Worm (Caenorhabditis elegans) whole organism, L1 larva: ENCODE measurements around the gene B0024.4.

Experiments
- blmp-1 ChIP-seq: fragments of 150-350 bp; optimal IDR thresholded peaks from 2 replicates; lab custom pipeline; 2014; ENCODE audit warnings: missing biosample characterization, missing genetic modification characterization
- dpl-1 ChIP-seq, 3 experiments: fragments of 150-350 bp in 2 of 3; sonication (generic microtip) in 1 of 3; optimal IDR thresholded peaks; 2 replicates each; lab custom pipeline; 2014 to 2017; ENCODE audit warnings: missing biosample characterization in 3 of 3, missing genetic modification characterization in 3 of 3, missing genetic modification reagents in 3 of 3
- dsc-1 ChIP-seq: sonication (generic microtip); optimal IDR thresholded peaks from 2 replicates; lab custom pipeline; 2016; ENCODE audit warnings: mild to moderate bottlenecking, missing genetic modification characterization, missing compliant biosample characterization
- efl-1 ChIP-seq, 4 experiments: fragments of 150-350 bp; optimal IDR thresholded peaks in 3 of 4; peaks in 1 of 4; 1 replicate in 1 of 4; 2 replicates in 3 of 4; lab custom pipeline; 2014; ENCODE audit warnings: missing biosample characterization in 2 of 4, missing genetic modification characterization in 2 of 4, missing genetic modification reagents in 2 of 4
- egl-13 ChIP-seq: sonication (generic microtip); optimal IDR thresholded peaks from 2 replicates; lab custom pipeline; 2016; ENCODE audit warnings: missing genotype, missing genetic modification reagents, missing genetic modification characterization, missing compliant biosample characterization
- egl-27 ChIP-seq, 2 experiments: fragments of 150-350 bp in 1 of 2; sonication (generic microtip); optimal IDR thresholded peaks; 3 replicates each; lab custom pipeline; 2017 to 2018; ENCODE audit warnings: missing biosample characterization in 2 of 2, missing genetic modification characterization in 2 of 2, missing genetic modification reagents in 2 of 2
- elt-3 ChIP-seq, 6 experiments: fragments of 150-350 bp in 1 of 6; sonication (generic microtip); optimal IDR thresholded peaks; 2 replicates each; lab custom pipeline; 2017 to 2018; ENCODE audit warnings: missing biosample characterization in 6 of 6, missing genetic modification characterization in 6 of 6, inconsistent platforms in 1 of 6
- fkh-4 ChIP-seq: sonication (generic microtip); optimal IDR thresholded peaks from 2 replicates; lab custom pipeline; 2016; ENCODE audit warnings: missing compliant biosample characterization, missing genetic modification characterization, borderline replicate concordance
- fkh-8 ChIP-seq: sonication (generic microtip); optimal IDR thresholded peaks from 2 replicates; lab custom pipeline; 2016; ENCODE audit warnings: mild to moderate bottlenecking, missing genetic modification characterization, missing compliant biosample characterization
- fos-1 ChIP-seq: fragments of 150-350 bp; optimal IDR thresholded peaks from 2 replicates; lab custom pipeline; 2014; ENCODE audit warnings: missing biosample characterization, missing genetic modification characterization
- lin-14 ChIP-seq: fragments of 200-800 bp; sonication (Bioruptor generic); optimal IDR thresholded peaks from 2 replicates; lab custom pipeline; 2018; ENCODE audit warnings: mild to moderate bottlenecking, missing genetic modification characterization, moderate library complexity, missing compliant biosample characterization
- lin-35 ChIP-seq, 2 experiments: fragments of 150-350 bp; optimal IDR thresholded peaks; 2 replicates each; lab custom pipeline; 2014; ENCODE audit warnings: missing biosample characterization in 2 of 2, missing genetic modification characterization in 2 of 2, missing genetic modification reagents in 2 of 2
- lir-3 ChIP-seq: sonication (generic microtip); optimal IDR thresholded peaks from 2 replicates; lab custom pipeline; 2016; ENCODE audit warnings: mild to moderate bottlenecking, missing genetic modification characterization, moderate library complexity, missing compliant biosample characterization; ENCODE audit not compliant: poor library complexity
- mef-2 ChIP-seq: fragments of 150-350 bp; optimal IDR thresholded peaks from 2 replicates; lab custom pipeline; 2014; ENCODE audit warnings: missing biosample characterization, missing genetic modification characterization
- nhr-12 ChIP-seq: sonication (generic microtip); optimal IDR thresholded peaks from 2 replicates; lab custom pipeline; 2017; ENCODE audit warnings: missing biosample characterization, missing genetic modification characterization
- nhr-19 ChIP-seq: fragments of 200-800 bp; sonication (Bioruptor generic); conservative IDR thresholded peaks from 2 replicates; pipeline ENCODE4 v1.3.6; 2022; ENCODE audit warnings: missing genetic modification characterization, missing compliant biosample characterization
- nhr-20 ChIP-seq: sonication (generic microtip); optimal IDR thresholded peaks from 2 replicates; lab custom pipeline; 2016; ENCODE audit warnings: mild to moderate bottlenecking, missing genetic modification characterization, missing compliant biosample characterization
- nhr-237 ChIP-seq: fragments of 150-350 bp; optimal IDR thresholded peaks from 2 replicates; lab custom pipeline; 2014; ENCODE audit warnings: missing biosample characterization, missing genetic modification characterization
- nhr-28 ChIP-seq: fragments of 150-350 bp; optimal IDR thresholded peaks from 2 replicates; lab custom pipeline; 2014; ENCODE audit warnings: missing biosample characterization, missing genetic modification characterization
- nhr-71 ChIP-seq: sonication (generic microtip); optimal IDR thresholded peaks from 2 replicates; lab custom pipeline; 2016; ENCODE audit warnings: mild to moderate bottlenecking, missing genetic modification characterization, moderate library complexity, missing compliant biosample characterization
- nhr-77 ChIP-seq: fragments of 150-350 bp; optimal IDR thresholded peaks from 2 replicates; lab custom pipeline; 2014; ENCODE audit warnings: missing biosample characterization, missing genetic modification characterization
- pag-3 ChIP-seq: sonication (generic microtip); optimal IDR thresholded peaks from 2 replicates; lab custom pipeline; 2017; ENCODE audit warnings: missing genetic modification characterization, mild to moderate bottlenecking, missing compliant biosample characterization, antibody characterized with exemption, borderline replicate concordance; ENCODE audit not compliant: insufficient read depth
- pax-3 ChIP-seq: fragments of 200-800 bp; sonication (Bioruptor generic); optimal IDR thresholded peaks from 2 replicates; lab custom pipeline; 2018; ENCODE audit warnings: mild to moderate bottlenecking, missing genetic modification characterization, moderate library complexity, missing compliant biosample characterization
- snu-23 ChIP-seq: sonication (generic microtip); optimal IDR thresholded peaks from 2 replicates; lab custom pipeline; 2016; ENCODE audit warnings: missing genetic modification characterization, missing compliant biosample characterization
- tbx-2 ChIP-seq: sonication (generic microtip); optimal IDR thresholded peaks from 2 replicates; lab custom pipeline; 2016; ENCODE audit warnings: missing genetic modification characterization, missing compliant biosample characterization
- unc-30 ChIP-seq: sonication (generic microtip); optimal IDR thresholded peaks from 2 replicates; lab custom pipeline; 2017; ENCODE audit warnings: missing biosample characterization, missing genetic modification characterization
- unc-86 ChIP-seq: sonication (generic microtip); optimal IDR thresholded peaks from 2 replicates; lab custom pipeline; 2016; ENCODE audit warnings: missing genetic modification characterization, missing compliant biosample characterization
- zag-1 ChIP-seq: fragments of 150-350 bp; optimal IDR thresholded peaks from 2 replicates; lab custom pipeline; 2014; ENCODE audit warnings: missing biosample characterization, missing genetic modification characterization
- zip-4 ChIP-seq: fragments of 200-800 bp; sonication (Bioruptor generic); optimal IDR thresholded peaks from 2 replicates; lab custom pipeline; 2018; ENCODE audit warnings: mild to moderate bottlenecking, missing genetic modification characterization, moderate library complexity, missing compliant biosample characterization
- ztf-11 ChIP-seq, 2 experiments: sonication (generic microtip); optimal IDR thresholded peaks; 2 replicates each; lab custom pipeline; 2016 to 2017; ENCODE audit warnings: missing genetic modification characterization in 2 of 2, missing biosample characterization in 1 of 2, missing compliant biosample characterization in 1 of 2

Gene B0024.4

DNA sequence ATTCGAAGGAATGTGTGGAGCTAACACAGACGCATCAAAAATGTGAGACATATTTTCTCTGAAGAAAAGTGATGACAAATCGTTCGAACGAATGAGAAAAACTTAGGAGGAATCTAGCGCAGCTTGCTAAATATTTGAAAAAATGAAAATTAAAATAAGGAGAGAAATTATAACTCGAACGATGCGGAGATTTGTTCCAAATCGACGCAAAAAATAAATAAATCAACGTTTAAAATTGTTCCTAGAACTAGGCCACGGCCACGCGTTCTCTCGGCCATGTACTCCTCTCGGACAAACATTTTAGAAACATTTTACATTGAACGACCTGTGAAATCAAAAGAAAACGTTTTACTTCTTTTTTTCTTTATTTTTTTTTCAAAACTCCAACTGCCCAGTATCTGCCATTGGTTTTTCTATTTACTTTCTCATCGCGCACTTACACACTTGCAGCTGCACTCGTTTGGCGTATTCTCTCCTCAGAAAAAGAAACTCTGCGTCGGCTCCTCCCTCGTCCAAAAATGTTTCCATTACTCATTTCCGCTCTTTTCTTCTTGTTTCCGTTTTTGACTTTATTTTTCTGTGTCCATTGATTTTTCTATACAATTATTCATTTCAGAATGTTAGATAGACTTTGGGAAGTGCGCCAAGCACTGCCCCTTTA is 23.0 kb downstream of the B0024.4 start, which contains the start of the genes gna-1 and B0024.13 (continued):
- TF ChIP-seq blmp-1: peak; percentile 60
- TF ChIP-seq lin-35 (GFP tag; optimal IDR thresholded peaks at IDR 0.05; lab: Kevin White, UChicago): peak; percentile 50 to 59
- peak; percentile 77 for TF ChIP-seq snu-23 (GFP tag; lab: Kevin White, UChicago)
- TF ChIP-seq egl-13: peak; percentile 77
- TF ChIP-seq zag-1 (tag; lab: Kevin White, UChicago): no peak
- peak in 1 of 2 experiments; percentile 86 for TF ChIP-seq ztf-11 (tag; optimal IDR thresholded peaks at IDR 0.05; lab: Kevin White, UChicago)
- TF ChIP-seq egl-27 (tag; optimal IDR thresholded peaks at IDR 0.05; lab: Kevin White, UChicago): no peak
- no peak for TF ChIP-seq elt-3 (tag; optimal IDR thresholded peaks at IDR 0.05; lab: Kevin White, UChicago)
- no peak for TF ChIP-seq nhr-12 (tag; lab: Kevin White, UChicago)
- TF ChIP-seq nhr-237 (tag; lab: Kevin White, UChicago): no peak
- peak; percentile 87 for TF ChIP-seq fkh-4 (tag; lab: Kevin White, UChicago)
- peak; percentile 51 for TF ChIP-seq pax-3 (tag; lab: Kevin White, UChicago)
- TF ChIP-seq dpl-1 (GFP tag; optimal IDR thresholded peaks at IDR 0.05; lab: Kevin White, UChicago): peak; percentile 37 to 62 (median 58)

DNA sequence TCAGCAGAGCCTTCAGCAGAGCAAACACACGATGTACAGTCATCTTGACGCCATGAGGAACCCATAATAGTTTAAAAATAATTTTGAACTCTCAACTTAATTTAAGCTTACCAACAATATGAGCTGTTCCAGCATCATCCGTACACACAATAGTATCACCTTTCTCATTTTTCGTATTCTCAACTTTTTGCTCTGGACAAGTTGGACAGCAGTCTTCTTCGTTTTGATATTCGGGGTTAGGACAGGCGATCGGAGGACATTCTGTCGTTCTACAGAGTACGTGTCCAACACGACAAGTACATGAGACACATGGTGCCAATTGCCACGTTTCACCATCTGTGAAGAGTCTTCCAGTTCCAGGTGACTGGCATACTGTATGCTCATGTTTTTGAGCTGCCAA is 26.3 kb downstream of the B0024.4 start:
- no peak for TF ChIP-seq nhr-28
- no peak for TF ChIP-seq zip-4 (GFP tag; lab: Kevin White, UChicago)
- TF ChIP-seq nhr-20 (tag; lab: Kevin White, UChicago): no peak
- no peak for TF ChIP-seq pag-3 (tag; lab: Kevin White, UChicago)
- no peak for TF ChIP-seq nhr-12 (tag; lab: Kevin White, UChicago)

DNA sequence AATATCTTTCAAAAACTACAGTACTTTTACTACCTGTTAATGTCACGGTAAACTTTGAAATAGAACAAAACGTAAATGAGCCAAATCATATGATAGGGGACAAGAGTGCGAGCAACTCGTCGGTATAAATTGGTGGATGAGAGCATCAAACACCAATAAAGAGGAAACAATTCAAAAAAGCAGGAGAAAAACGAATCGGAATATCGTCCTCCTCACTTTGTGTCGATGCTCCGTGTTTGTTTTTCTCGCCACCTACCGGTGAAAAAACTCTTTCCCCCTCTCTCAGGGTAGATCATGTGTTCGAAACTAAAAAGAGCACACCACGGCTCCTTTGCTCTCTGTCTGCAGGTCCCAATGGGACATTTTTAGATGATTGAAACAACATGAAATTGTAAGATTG is 30.9 kb downstream of the B0024.4 start:
- TF ChIP-seq dsc-1 (tag; lab: Kevin White, UChicago) (no peak), unc-30 (no peak), tbx-2 (peak; percentile 15), lin-14 (GFP tag; lab: Kevin White, UChicago) (peak; percentile 16)

DNA sequence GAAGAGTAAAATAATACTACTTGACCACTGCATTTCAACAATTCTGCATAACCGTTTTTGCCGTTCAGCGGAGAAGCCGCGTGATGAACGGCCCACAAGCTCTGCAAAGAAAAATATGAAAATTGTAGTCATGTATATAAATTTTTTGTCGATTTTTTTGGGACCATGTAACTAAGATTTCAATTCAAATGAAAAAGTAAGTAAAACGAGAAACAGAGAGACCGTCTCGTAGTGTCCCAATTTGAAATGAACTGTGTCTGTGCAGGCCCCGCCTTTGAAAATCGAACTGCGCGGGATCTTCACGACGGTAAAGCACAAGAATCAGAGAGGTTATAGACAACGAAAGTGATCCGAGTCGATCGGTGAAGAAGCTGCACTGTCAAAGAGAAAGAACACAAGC is 34.8 kb downstream of the B0024.4 start, which contains the start of gene crm-1:
crm-1 (minus strand) TSS at position 101 of the 400 bp plus-strand sequence.
- TF ChIP-seq fkh-8 (tag; lab: Kevin White, UChicago) (no peak), nhr-71 (tag; lab: Kevin White, UChicago) (no peak), lir-3 (no peak), nhr-77 (tag; lab: Kevin White, UChicago) (peak; percentile 9), fos-1 (tag; lab: Kevin White, UChicago) (no peak), nhr-19 (no peak), unc-86 (tag; lab: Kevin White, UChicago) (no peak), tbx-2 (peak; percentile 15), lin-14 (GFP tag; lab: Kevin White, UChicago) (peak; percentile 1)

DNA sequence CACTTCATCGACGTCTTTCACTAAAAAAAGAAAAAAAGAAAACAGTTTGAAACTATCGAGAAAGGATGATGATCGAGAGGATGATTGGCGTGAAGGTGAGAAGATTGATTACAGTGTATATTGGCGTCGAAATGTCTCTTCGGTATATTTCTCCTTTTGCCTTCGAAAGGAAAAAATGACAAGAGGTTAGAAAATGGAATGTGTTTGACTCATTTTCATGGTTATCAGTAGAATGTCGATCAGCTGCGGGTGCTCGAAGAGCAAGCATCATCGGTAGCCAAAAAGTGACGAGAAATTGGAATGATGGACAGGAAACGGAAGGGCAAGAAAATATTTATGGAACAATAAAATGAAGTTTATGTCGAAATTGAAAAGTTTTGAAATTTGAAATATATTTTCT is 36.6 kb downstream of the B0024.4 start:
- TF ChIP-seq efl-1 (optimal IDR thresholded peaks at IDR 0.05; lab: Kevin White, UChicago): no peak
- peak in 1 of 2 experiments; percentile 8 for TF ChIP-seq efl-1 (GFP tag; optimal IDR thresholded peaks at IDR 0.05 in 1 of 2; lab: Kevin White, UChicago)
- peak; percentile 65 for TF ChIP-seq blmp-1
- TF ChIP-seq mef-2 (tag; lab: Kevin White, UChicago): no peak
